Worm (Caenorhabditis elegans) whole organism, L3 larva: Measurements from ENCODE around the gene C28H8.3.

ENCODE experiments used
- aly-2 ChIP-seq: fragments of 150-350 bp; optimal IDR thresholded peaks from 2 replicates; lab custom pipeline; 2014; ENCODE audit warnings: missing biosample characterization, missing genetic modification characterization
- ama-1 ChIP-seq: fragments of 150-350 bp; optimal IDR thresholded peaks from 2 replicates; lab custom pipeline; 2018
- lin-39 ChIP-seq: fragments of 150-350 bp; optimal IDR thresholded peaks from 2 replicates; lab custom pipeline; 2018; ENCODE audit warnings: missing biosample characterization, missing genetic modification reagents, missing genetic modification characterization
- nhr-77 ChIP-seq: fragments of 150-350 bp; optimal IDR thresholded peaks from 2 replicates; lab custom pipeline; 2014; ENCODE audit warnings: missing biosample characterization, missing genetic modification characterization
- zag-1 ChIP-seq: fragments of 150-350 bp; optimal IDR thresholded peaks from 2 replicates; lab custom pipeline; 2014; ENCODE audit warnings: missing biosample characterization, missing genetic modification characterization
- ztf-4 ChIP-seq: fragments of 150-350 bp; optimal IDR thresholded peaks from 2 replicates; lab custom pipeline; 2014; ENCODE audit warnings: missing biosample characterization, missing genetic modification characterization

- TF ChIP-seq lin-39 (no peak), ztf-4 (no peak), ama-1 (lab: Kevin White, UChicago) (no peak), aly-2 (tag; lab: Kevin White, UChicago) (no peak), nhr-77 (no peak), zag-1 (tag; lab: Kevin White, UChicago) (no peak)
Observed at ce11 chrIII:5930659-5931058, 22.2 kb downstream of the C28H8.3 start.
